Fruit fly (Drosophila melanogaster): ENCODE results near the gene CG42813.

DNA sequence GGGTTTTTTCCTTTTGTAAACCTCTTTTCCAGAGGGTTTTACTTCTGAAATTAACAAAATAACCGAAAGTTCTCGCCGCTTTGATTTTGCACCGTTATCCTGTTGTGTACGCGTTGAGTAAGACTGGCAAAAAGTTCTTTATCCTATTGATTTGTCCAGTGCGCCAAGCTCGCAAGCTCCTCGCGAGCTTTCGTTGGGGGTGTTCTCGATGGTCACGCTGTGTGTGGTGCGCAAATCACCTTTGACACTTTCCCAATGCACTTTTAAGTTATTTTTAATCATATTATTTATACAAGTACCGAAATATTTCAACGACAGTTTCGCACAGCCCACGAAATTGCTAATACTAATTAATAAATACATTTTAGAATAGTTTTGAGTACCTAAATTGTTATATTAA lies 9.6 kb upstream of the CG42813 start:
- no peak for TF ChIP-seq Eip78C (GFP tag)
- no peak for TF ChIP-seq CG34406 (GFP tag; optimal IDR thresholded peaks at IDR 0.05)
- no peak for TF ChIP-seq Ets96B (tag; optimal IDR thresholded peaks at IDR 0.05)
- no peak for TF ChIP-seq lz (GFP tag; optimal IDR thresholded peaks at IDR 0.05)
- TF ChIP-seq CG8632 (GFP tag; optimal IDR thresholded peaks at IDR 0.05), result no peak
- TF ChIP-seq ss (GFP tag; optimal IDR thresholded peaks at IDR 0.05), result no peak
- no peak for TF ChIP-seq CG6276 (GFP tag; optimal IDR thresholded peaks at IDR 0.05)

Measured in whole organism, prepupa.